Worm (Caenorhabditis elegans): Measurements from ENCODE around the gene ZC395.5.

Gene ZC395.5

DNA sequence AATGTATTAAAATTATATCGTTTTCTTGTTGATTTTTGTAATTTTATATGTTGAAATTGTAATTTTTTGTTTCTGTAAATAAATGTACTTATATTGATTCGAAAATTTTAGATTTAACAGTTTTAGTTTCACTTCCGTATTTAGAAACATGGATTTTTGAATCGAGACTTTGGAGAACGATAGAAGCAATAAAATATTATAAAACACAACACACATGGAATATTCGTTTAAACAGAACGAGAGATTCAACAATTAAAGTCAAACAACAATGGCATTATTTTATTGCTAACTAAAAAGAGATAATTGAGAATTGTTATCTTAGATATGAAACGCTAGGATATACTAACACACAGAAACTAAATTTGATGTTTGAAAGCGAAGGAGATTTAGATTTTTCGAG, 838 bp downstream of the ZC395.5 start:
- no peak for TF ChIP-seq ama-1 (optimal IDR thresholded peaks at IDR 0.05)
- TF ChIP-seq tbx-11 (GFP tag; IDR thresholded peaks at IDR 0.05): no peak
- TF ChIP-seq hmbx-1 (tag; optimal IDR thresholded peaks at IDR 0.05): no peak
- no peak for TF ChIP-seq aly-1 (tag; optimal IDR thresholded peaks at IDR 0.05)
- no peak for TF ChIP-seq hnd-1 (tag; optimal IDR thresholded peaks at IDR 0.05)
- no peak for TF ChIP-seq B0310.2 (tag; optimal IDR thresholded peaks at IDR 0.05)
- no peak for TF ChIP-seq ets-7 (tag; optimal IDR thresholded peaks at IDR 0.05)
- no peak for TF ChIP-seq ceh-13 (GFP tag; optimal IDR thresholded peaks at IDR 0.05)
- TF ChIP-seq flt-1 (GFP tag; IDR thresholded peaks at IDR 0.05): no peak
- no peak for TF ChIP-seq sea-1 (GFP tag; conservative IDR thresholded peaks at IDR 0.05)
- TF ChIP-seq scrt-1 (GFP tag; IDR thresholded peaks at IDR 0.05): no peak
- TF ChIP-seq tra-4 (tag; optimal IDR thresholded peaks at IDR 0.05): no peak
- no peak for TF ChIP-seq F13C5.2 (tag; optimal IDR thresholded peaks at IDR 0.05)
- TF ChIP-seq hmg-4 (GFP tag; optimal IDR thresholded peaks at IDR 0.05): no peak
- TF ChIP-seq ceh-36 (tag; optimal IDR thresholded peaks at IDR 0.05): no peak

DNA sequence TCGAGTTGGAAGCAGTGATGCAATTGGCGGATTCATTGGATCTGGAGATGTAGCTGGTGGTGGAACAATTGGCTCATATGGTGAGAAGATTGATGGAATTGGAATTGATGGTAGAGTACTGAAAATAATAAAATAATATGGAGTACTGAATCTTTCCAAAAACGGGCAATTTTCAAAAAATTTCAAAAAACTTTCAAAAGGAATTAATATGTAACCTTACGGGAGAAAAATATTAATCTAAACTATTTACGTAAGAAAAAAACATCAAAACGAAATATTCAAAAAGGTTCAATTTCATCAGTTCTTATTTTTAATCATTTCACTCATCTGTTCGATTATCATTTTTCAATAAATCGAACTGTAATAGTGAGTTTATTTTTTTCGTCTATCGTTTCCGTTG, 2.2 kb downstream of the ZC395.5 start, which contains the start of gene ZC395.4:
Gene ZC395.4, plus strand, starts transcription at position 301 of the 400 bp plus-strand sequence.
- TF ChIP-seq tbx-11 (GFP tag; IDR thresholded peaks at IDR 0.05) (no peak), flt-1 (GFP tag; IDR thresholded peaks at IDR 0.05) (no peak), ceh-13 (GFP tag; optimal IDR thresholded peaks at IDR 0.05) (no peak), B0310.2 (tag; optimal IDR thresholded peaks at IDR 0.05) (no peak), sea-1 (GFP tag; conservative IDR thresholded peaks at IDR 0.05) (no peak)

DNA sequence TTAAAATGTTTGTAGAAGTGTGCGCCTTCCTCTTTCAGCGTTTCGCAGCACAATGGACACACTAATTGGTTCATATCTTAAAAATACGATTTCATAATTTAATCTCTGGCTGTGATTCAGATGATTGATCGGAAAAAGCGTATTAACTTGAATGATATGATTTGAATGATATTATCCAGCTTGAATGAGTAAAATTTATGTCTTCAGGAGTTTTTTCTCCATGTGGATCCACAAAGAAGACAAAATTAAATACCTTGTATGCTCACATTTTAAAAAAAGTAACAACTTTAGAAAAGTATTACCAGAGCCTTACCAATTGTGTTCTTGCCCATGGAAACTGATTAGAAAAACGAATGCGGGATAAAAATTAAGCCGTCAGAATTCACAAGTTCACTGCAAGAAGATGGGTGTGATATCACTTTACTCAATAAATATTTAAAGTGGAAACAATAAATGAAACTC, 5.8 kb downstream of the ZC395.5 start, which contains the start of gene ztf-8:
Gene ztf-8, minus strand, starts transcription at position 76 of the 462 bp plus-strand sequence.
- TF ChIP-seq hmg-4 (GFP tag; optimal IDR thresholded peaks at IDR 0.05) (no peak), pes-1 (GFP tag; IDR thresholded peaks at IDR 0.05) (no peak), F13C5.2 (tag; optimal IDR thresholded peaks at IDR 0.05) (no peak), ama-1 (optimal IDR thresholded peaks at IDR 0.05) (no peak), sea-1 (GFP tag; conservative IDR thresholded peaks at IDR 0.05) (no peak), tra-4 (tag; optimal IDR thresholded peaks at IDR 0.05) (no peak), ets-7 (tag; optimal IDR thresholded peaks at IDR 0.05) (no peak), hmbx-1 (tag; optimal IDR thresholded peaks at IDR 0.05) (no peak), flt-1 (GFP tag; IDR thresholded peaks at IDR 0.05) (no peak), B0310.2 (tag; optimal IDR thresholded peaks at IDR 0.05) (no peak), ceh-13 (GFP tag; optimal IDR thresholded peaks at IDR 0.05) (no peak), tbx-11 (GFP tag; IDR thresholded peaks at IDR 0.05) (no peak), tbx-37 (GFP tag; conservative IDR thresholded peaks at IDR 0.05) (no peak), scrt-1 (GFP tag; IDR thresholded peaks at IDR 0.05) (no peak), ceh-36 (tag; optimal IDR thresholded peaks at IDR 0.05) (no peak)

- TF ChIP-seq tbx-11 (GFP tag; IDR thresholded peaks at IDR 0.05) (no peak), hmbx-1 (tag; optimal IDR thresholded peaks at IDR 0.05) (no peak), sea-1 (GFP tag; conservative IDR thresholded peaks at IDR 0.05) (no peak), B0310.2 (tag; optimal IDR thresholded peaks at IDR 0.05) (no peak), aly-1 (tag; optimal IDR thresholded peaks at IDR 0.05) (no peak), hnd-1 (tag; optimal IDR thresholded peaks at IDR 0.05) (no peak), F13C5.2 (tag; optimal IDR thresholded peaks at IDR 0.05) (no peak), hmg-4 (GFP tag; optimal IDR thresholded peaks at IDR 0.05) (no peak), tra-4 (tag; optimal IDR thresholded peaks at IDR 0.05) (no peak), ceh-13 (GFP tag; optimal IDR thresholded peaks at IDR 0.05) (no peak), ama-1 (optimal IDR thresholded peaks at IDR 0.05) (no peak), scrt-1 (GFP tag; IDR thresholded peaks at IDR 0.05) (no peak), ets-7 (tag; optimal IDR thresholded peaks at IDR 0.05) (no peak), flt-1 (GFP tag; IDR thresholded peaks at IDR 0.05) (no peak), pes-1 (GFP tag; IDR thresholded peaks at IDR 0.05) (no peak), ceh-36 (tag; optimal IDR thresholded peaks at IDR 0.05) (no peak), tbx-37 (GFP tag; conservative IDR thresholded peaks at IDR 0.05) (no peak)
These were observed 6.6 kb downstream of the ZC395.5 start for ce11 chrIII:5274250-5274649.

- TF ChIP-seq F13C5.2 (tag; optimal IDR thresholded peaks at IDR 0.05) (peak; percentile 13), tra-4 (tag; optimal IDR thresholded peaks at IDR 0.05) (no peak)
These were observed 7.2 kb downstream of the ZC395.5 start, which contains the start of the genes daf-41 and toc-1 for ce11 chrIII:5274715-5275355. Gene daf-41 (minus strand): TSS chrIII:5274765. Gene toc-1 (plus strand): TSS chrIII:5275251.

DNA sequence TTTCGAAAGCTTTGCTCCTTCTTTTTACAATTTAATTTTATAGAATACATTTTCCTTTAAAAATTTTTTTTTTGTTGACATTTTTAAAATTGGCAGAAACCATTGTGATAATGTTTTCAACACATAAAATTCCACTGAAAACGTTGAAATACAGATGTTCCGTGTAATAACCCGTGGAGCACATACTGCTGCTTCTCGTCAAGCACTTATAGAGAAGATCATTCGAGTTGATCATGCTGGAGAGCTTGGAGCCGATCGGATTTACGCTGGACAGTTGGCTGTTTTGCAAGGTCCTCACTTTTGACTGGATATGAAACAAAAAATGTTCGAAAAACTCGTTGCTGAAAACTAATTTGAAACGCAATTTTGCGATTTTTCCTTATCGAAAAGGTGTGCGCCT, 10.1 kb downstream of the ZC395.5 start, which contains the start of gene clk-1:
Gene clk-1, plus strand, starts transcription at position 155 of the 400 bp plus-strand sequence.
- no peak for TF ChIP-seq tra-4 (tag; optimal IDR thresholded peaks at IDR 0.05)
- TF ChIP-seq pes-1 (GFP tag; IDR thresholded peaks at IDR 0.05): no peak
- TF ChIP-seq flt-1 (GFP tag; IDR thresholded peaks at IDR 0.05): no peak
- TF ChIP-seq sea-1 (GFP tag; conservative IDR thresholded peaks at IDR 0.05): no peak
- no peak for TF ChIP-seq hmg-4 (GFP tag; optimal IDR thresholded peaks at IDR 0.05)
- no peak for TF ChIP-seq hmbx-1 (tag; optimal IDR thresholded peaks at IDR 0.05)
- no peak for TF ChIP-seq hnd-1 (tag; optimal IDR thresholded peaks at IDR 0.05)
- TF ChIP-seq tbx-11 (GFP tag; IDR thresholded peaks at IDR 0.05): no peak
- no peak for TF ChIP-seq scrt-1 (GFP tag; IDR thresholded peaks at IDR 0.05)

DNA sequence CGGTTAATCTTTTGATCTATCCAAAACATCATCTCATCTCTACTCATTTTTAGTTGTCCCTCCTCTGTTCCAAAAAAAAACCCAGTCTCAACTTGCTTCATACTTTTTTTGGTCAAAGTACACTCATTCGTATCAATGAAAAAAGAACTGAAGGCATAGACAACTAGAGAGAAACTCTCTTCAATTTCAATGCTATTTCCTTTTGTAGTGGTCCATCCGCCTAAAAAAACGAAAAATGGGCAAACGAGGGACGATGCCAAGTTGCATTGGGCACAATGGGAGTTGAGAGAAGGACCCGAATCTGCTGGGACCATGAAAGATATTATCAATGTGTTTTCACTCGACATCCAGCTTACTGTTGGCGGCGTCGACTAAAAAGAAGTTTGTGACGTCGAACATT, 12.6 kb downstream of the ZC395.5 start:
- TF ChIP-seq scrt-1 (GFP tag; IDR thresholded peaks at IDR 0.05) (no peak), F13C5.2 (tag; optimal IDR thresholded peaks at IDR 0.05) (no peak), hmbx-1 (tag; optimal IDR thresholded peaks at IDR 0.05) (no peak), sea-1 (GFP tag; conservative IDR thresholded peaks at IDR 0.05) (no peak), tbx-11 (GFP tag; IDR thresholded peaks at IDR 0.05) (no peak), hmg-4 (GFP tag; optimal IDR thresholded peaks at IDR 0.05) (no peak), flt-1 (GFP tag; IDR thresholded peaks at IDR 0.05) (no peak), aly-1 (tag; optimal IDR thresholded peaks at IDR 0.05) (no peak), pes-1 (GFP tag; IDR thresholded peaks at IDR 0.05) (no peak)

All from whole organism, early embryonic.